Worm (Caenorhabditis elegans): ENCODE data around the gene C04G2.5.

DNA sequence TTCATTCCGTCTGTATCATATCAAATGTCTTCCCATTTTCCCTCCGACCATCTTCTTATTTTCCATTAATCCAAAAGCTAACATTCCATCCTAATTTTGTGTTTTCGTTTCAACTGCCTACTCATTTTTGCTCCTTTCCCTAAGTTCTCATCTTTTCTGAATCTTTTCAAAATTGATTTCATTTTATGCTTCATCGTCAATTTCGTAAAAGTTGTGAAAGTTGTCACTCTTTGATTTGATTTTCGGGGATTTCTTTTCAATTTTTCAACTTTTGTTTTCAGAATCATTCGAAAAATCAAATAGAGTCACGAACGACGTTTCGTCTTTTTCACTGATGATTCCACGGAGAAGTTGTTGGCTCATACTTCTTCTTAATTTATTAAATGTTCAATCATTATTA lies 27.5 kb downstream of the C04G2.5 start, which contains the start of gene cwn-2:
- TF ChIP-seq zfp-2 (tag; optimal IDR thresholded peaks at IDR 0.05): no peak
- no peak for TF ChIP-seq nhr-77 (tag; optimal IDR thresholded peaks at IDR 0.05)
- TF ChIP-seq ama-1 (optimal IDR thresholded peaks at IDR 0.05): no peak
- peak; percentile 3 for TF ChIP-seq ces-1 (GFP tag; optimal IDR thresholded peaks at IDR 0.05)
- TF ChIP-seq nhr-11 (tag; optimal IDR thresholded peaks at IDR 0.05): no peak
- no peak for TF ChIP-seq lin-13 (GFP tag; optimal IDR thresholded peaks at IDR 0.05)
- TF ChIP-seq nhr-25 (tag; optimal IDR thresholded peaks at IDR 0.05; ENCODE audit: borderline replicate concordance, insufficient read depth): no peak
- no peak for TF ChIP-seq set-16 (GFP tag; IDR thresholded peaks at IDR 0.05)
- TF ChIP-seq hif-1 (tag; optimal IDR thresholded peaks at IDR 0.05): no peak
- no peak for TF ChIP-seq snpc-4 (tag; optimal IDR thresholded peaks at IDR 0.05)
- TF ChIP-seq unc-62 (GFP tag; optimal IDR thresholded peaks at IDR 0.05 in 1 of 2): peak in 1 of 2 experiments; percentile 21
- TF ChIP-seq unc-62 (tag; optimal IDR thresholded peaks at IDR 0.05): no peak
- TF ChIP-seq nhr-111 (GFP tag; optimal IDR thresholded peaks at IDR 0.05): no peak
- TF ChIP-seq unc-39 (tag; optimal IDR thresholded peaks at IDR 0.05): no peak
- TF ChIP-seq dpl-1 (GFP tag; optimal IDR thresholded peaks at IDR 0.05): no peak

All from whole organism, L4 larva.